Fruit fly (Drosophila melanogaster) whole organism, embryonic: ENCODE results near the gene CG1092.

Experiments used
- Bdp1 ChIP-seq: fragments of 200-800 bp; sonication (Bioruptor generic); optimal IDR thresholded peaks from 3 replicates; lab custom pipeline; 2016; ENCODE audit warnings: missing biosample characterization, missing genetic modification characterization
- CG10209 ChIP-seq: fragments of 200-800 bp; sonication (Bioruptor generic); optimal IDR thresholded peaks from 3 replicates; lab custom pipeline; 2017; ENCODE audit warnings: missing biosample characterization, mild to moderate bottlenecking, missing genetic modification characterization, missing genetic modification reagents
- CG1024 ChIP-seq: fragments of 200-800 bp; sonication (Bioruptor generic); IDR thresholded peaks from 2 replicates; pipeline ENCODE4 v1.3.6; 2022; ENCODE audit warnings: missing biosample characterization, missing genetic modification characterization
- CG10462 ChIP-seq: fragments of 200-800 bp; sonication (Bioruptor generic); optimal IDR thresholded peaks from 2 replicates; lab custom pipeline; 2016; ENCODE audit warnings: missing biosample characterization, missing genetic modification characterization
- CG12236 ChIP-seq: fragments of 200-800 bp; sonication (Bioruptor generic); optimal IDR thresholded peaks from 2 replicates; lab custom pipeline; 2016; ENCODE audit warnings: missing biosample characterization, missing genetic modification characterization
- CG15514 ChIP-seq: fragments of 200-800 bp; sonication (Bioruptor generic); optimal IDR thresholded peaks from 3 replicates; lab custom pipeline; 2017; ENCODE audit warnings: missing biosample characterization, missing genetic modification characterization, mild to moderate bottlenecking, moderate library complexity, missing genetic modification reagents
- CG16815 ChIP-seq: fragments of 200-800 bp; sonication (Bioruptor generic); optimal IDR thresholded peaks from 3 replicates; lab custom pipeline; 2017; ENCODE audit warnings: missing biosample characterization, mild to moderate bottlenecking, missing genetic modification characterization
- CG17359 ChIP-seq: fragments of 200-800 bp; sonication (Bioruptor generic); optimal IDR thresholded peaks from 3 replicates; lab custom pipeline; 2018; ENCODE audit warnings: missing biosample characterization, mild to moderate bottlenecking, missing genetic modification characterization, moderate library complexity
- CG18476 ChIP-seq: fragments of 200-800 bp; sonication (Bioruptor generic); optimal IDR thresholded peaks from 2 replicates; lab custom pipeline; 2016; ENCODE audit warnings: missing biosample characterization, mild to moderate bottlenecking, missing genetic modification characterization
- CG34376 ChIP-seq: fragments of 200-800 bp; sonication (Bioruptor generic); optimal IDR thresholded peaks from 2 replicates; lab custom pipeline; 2018; ENCODE audit warnings: missing biosample characterization, mild to moderate bottlenecking, missing genetic modification characterization
- CG5180 ChIP-seq: fragments of 200-800 bp; sonication (Bioruptor generic); optimal IDR thresholded peaks from 3 replicates; lab custom pipeline; 2017; ENCODE audit warnings: missing biosample characterization, missing genetic modification characterization, mild to moderate bottlenecking, moderate library complexity, missing genetic modification reagents
- CG6765 ChIP-seq: fragments of 200-800 bp; sonication (Bioruptor generic); optimal IDR thresholded peaks from 3 replicates; lab custom pipeline; 2017; ENCODE audit warnings: missing biosample characterization, mild to moderate bottlenecking, missing genetic modification characterization
- CG7963 ChIP-seq: fragments of 200-800 bp; sonication (Bioruptor generic); IDR thresholded peaks from 3 replicates; pipeline ENCODE4 v1.3.6; 2022; ENCODE audit warnings: missing biosample characterization, missing genetic modification characterization; ENCODE audit not compliant: partially characterized antibody
- CkIIα-i1 ChIP-seq: fragments of 200-800 bp; sonication (Bioruptor generic); IDR thresholded peaks from 2 replicates; pipeline ENCODE4 v1.3.6; 2022; ENCODE audit warnings: missing biosample characterization, missing genetic modification characterization
- Dfd ChIP-seq, 2 experiments: fragments of >200 bp; optimal IDR thresholded peaks; 2 replicates each; lab custom pipeline; 2017; ENCODE audit warnings: missing biosample characterization in 2 of 2, missing genetic modification characterization in 2 of 2
- Dip3 ChIP-seq: fragments of 200-800 bp; sonication (Bioruptor generic); optimal IDR thresholded peaks from 3 replicates; lab custom pipeline; 2016; ENCODE audit warnings: missing biosample characterization, missing genetic modification characterization
- Doc3 ChIP-seq: fragments of 200-800 bp; sonication (Bioruptor generic); IDR thresholded peaks from 3 replicates; pipeline ENCODE4 v1.3.6; 2022; ENCODE audit warnings: missing biosample characterization, missing genetic modification characterization; ENCODE audit not compliant: partially characterized antibody
- Ets97D ChIP-seq: fragments of 200-800 bp; sonication (Bioruptor generic); optimal IDR thresholded peaks from 3 replicates; lab custom pipeline; 2016; ENCODE audit warnings: missing biosample characterization, missing genetic modification characterization
- Hey ChIP-seq: fragments of 200-800 bp; sonication (Bioruptor generic); optimal IDR thresholded peaks from 3 replicates; lab custom pipeline; 2018; ENCODE audit warnings: missing biosample characterization, mild to moderate bottlenecking, missing genetic modification characterization
- Hr39 ChIP-seq: fragments of >200 bp; optimal IDR thresholded peaks from 2 replicates; lab custom pipeline; 2017
- Max ChIP-seq: fragments of 200-800 bp; sonication (Bioruptor generic); optimal IDR thresholded peaks from 2 replicates; lab custom pipeline; 2016; ENCODE audit warnings: missing biosample characterization, mild to moderate bottlenecking, missing genetic modification characterization
- NK7.1 ChIP-seq: fragments of 200-800 bp; sonication (Bioruptor generic); optimal IDR thresholded peaks from 3 replicates; lab custom pipeline; 2016; ENCODE audit warnings: missing biosample characterization, missing genetic modification characterization
- NfI ChIP-seq: fragments of 200-800 bp; sonication (Bioruptor generic); optimal IDR thresholded peaks from 3 replicates; lab custom pipeline; 2018; ENCODE audit warnings: missing biosample characterization, mild to moderate bottlenecking, missing genetic modification characterization, moderate library complexity
- Rfx ChIP-seq: fragments of 200-800 bp; sonication (Bioruptor generic); IDR thresholded peaks from 2 replicates; pipeline ENCODE4 v1.3.6; 2022; ENCODE audit warnings: missing biosample characterization, missing genetic modification characterization
- Sox100B ChIP-seq: fragments of 200-800 bp; sonication (Bioruptor generic); optimal IDR thresholded peaks from 3 replicates; lab custom pipeline; 2018; ENCODE audit warnings: missing biosample characterization, mild to moderate bottlenecking, missing genetic modification characterization
- Sox102F ChIP-seq: fragments of 200-800 bp; sonication (Bioruptor generic); optimal IDR thresholded peaks from 2 replicates; lab custom pipeline; 2018; ENCODE audit warnings: missing biosample characterization, mild to moderate bottlenecking, missing genetic modification characterization, moderate library complexity
- Vsx1 ChIP-seq: fragments of 200-800 bp; sonication (Bioruptor generic); optimal IDR thresholded peaks from 2 replicates; lab custom pipeline; 2017; ENCODE audit warnings: missing biosample characterization, mild to moderate bottlenecking, missing genetic modification characterization, missing genetic modification reagents
- ab ChIP-seq: fragments of 200-800 bp; sonication (Bioruptor generic); optimal IDR thresholded peaks from 2 replicates; lab custom pipeline; 2016; ENCODE audit warnings: missing biosample characterization, missing genetic modification characterization
- ato ChIP-seq: fragments of 200-800 bp; sonication (Bioruptor generic); IDR thresholded peaks from 2 replicates; pipeline ENCODE4 v1.3.6; 2022; ENCODE audit warnings: missing biosample characterization, missing genetic modification characterization; ENCODE audit not compliant: partially characterized antibody
- cad ChIP-seq: fragments of >200 bp; optimal IDR thresholded peaks from 2 replicates; lab custom pipeline; 2017; ENCODE audit warnings: missing biosample characterization, missing genetic modification characterization
- ewg ChIP-seq: fragments of 200-800 bp; sonication (Bioruptor generic); optimal IDR thresholded peaks from 3 replicates; lab custom pipeline; 2017; ENCODE audit warnings: mild to moderate bottlenecking, missing biosample characterization, missing genetic modification reagents, missing genetic modification characterization
- gcm ChIP-seq: fragments of 200-800 bp; sonication (Bioruptor generic); optimal IDR thresholded peaks from 2 replicates; lab custom pipeline; 2019; ENCODE audit warnings: missing biosample characterization, mild to moderate bottlenecking, missing genetic modification characterization, moderate library complexity
- gsb-n ChIP-seq: fragments of 200-800 bp; sonication (Bioruptor generic); optimal IDR thresholded peaks from 3 replicates; lab custom pipeline; 2018; ENCODE audit warnings: missing biosample characterization, mild to moderate bottlenecking, missing genetic modification characterization
- jing ChIP-seq: fragments of 200-800 bp; sonication (Bioruptor generic); optimal IDR thresholded peaks from 2 replicates; lab custom pipeline; 2018; ENCODE audit warnings: missing biosample characterization, mild to moderate bottlenecking, missing genetic modification characterization
- kni ChIP-seq: fragments of 200-800 bp; sonication (Bioruptor generic); optimal IDR thresholded peaks from 3 replicates; lab custom pipeline; 2017; ENCODE audit warnings: mild to moderate bottlenecking, missing biosample characterization, missing genetic modification reagents, missing genetic modification characterization
- lov ChIP-seq, 2 experiments: fragments of 200-800 bp in 1 of 2; fragments of >200 bp in 1 of 2; sonication (Bioruptor generic) in 1 of 2; IDR thresholded peaks in 1 of 2; optimal IDR thresholded peaks in 1 of 2; 2 replicates in 1 of 2; 3 replicates in 1 of 2; pipeline versions ENCODE4 v1.3.6 to Lab custom; 2017 to 2022; ENCODE audit warnings: missing biosample characterization in 1 of 2, missing genetic modification characterization in 1 of 2
- nmo ChIP-seq: fragments of 200-800 bp; sonication (Bioruptor generic); optimal IDR thresholded peaks from 2 replicates; lab custom pipeline; 2018; ENCODE audit warnings: missing biosample characterization, mild to moderate bottlenecking, missing genetic modification characterization, moderate library complexity
- odd ChIP-seq: fragments of 200-800 bp; sonication (Bioruptor generic); optimal IDR thresholded peaks from 2 replicates; lab custom pipeline; 2017; ENCODE audit warnings: missing biosample characterization, mild to moderate bottlenecking, missing genetic modification characterization
- pan ChIP-seq, 4 experiments: fragments of >200 bp in 3 of 4; fragments of 200-800 bp in 1 of 4; sonication (Bioruptor generic) in 1 of 4; optimal IDR thresholded peaks in 3 of 4; IDR thresholded peaks in 1 of 4; 2 replicates each; pipeline versions ENCODE4 v1.3.6 to Lab custom; 2017 to 2022; ENCODE audit warnings: missing biosample characterization in 2 of 4, missing genetic modification characterization in 2 of 4, mixed read lengths in 1 of 4
- pum ChIP-seq: fragments of 200-800 bp; sonication (Bioruptor generic); optimal IDR thresholded peaks from 2 replicates; lab custom pipeline; 2016; ENCODE audit warnings: missing biosample characterization, missing genetic modification characterization
- sens ChIP-seq: fragments of 200-800 bp; sonication (Bioruptor generic); peaks from one replicate; lab custom pipeline; 2016; ENCODE audit warnings: missing biosample characterization, missing genetic modification characterization
- slbo ChIP-seq: fragments of 200-800 bp; sonication (Bioruptor generic); IDR thresholded peaks from 2 replicates; pipeline ENCODE4 v1.3.6; 2022; ENCODE audit warnings: missing biosample characterization, missing genetic modification characterization
- tgo ChIP-seq: fragments of 200-800 bp; sonication (Bioruptor generic); IDR thresholded peaks from 3 replicates; pipeline ENCODE4 v1.3.6; 2022; ENCODE audit warnings: missing biosample characterization, missing genetic modification characterization
- trem ChIP-seq: fragments of 200-800 bp; optimal IDR thresholded peaks from 3 replicates; lab custom pipeline; 2019; ENCODE audit warnings: missing biosample characterization, mild to moderate bottlenecking, missing genetic modification characterization, moderate library complexity
- ttk ChIP-seq: fragments of 200-800 bp; sonication (Bioruptor generic); IDR thresholded peaks from 2 replicates; pipeline ENCODE4 v2.1.2; 2022; ENCODE audit warnings: missing biosample characterization, missing genetic modification characterization
- vvl ChIP-seq: fragments of 200-800 bp; sonication (Bioruptor generic); IDR thresholded peaks from 2 replicates; pipeline ENCODE4 v1.3.6; 2022; ENCODE audit warnings: missing biosample characterization, missing genetic modification characterization
- wek ChIP-seq: fragments of 200-800 bp; sonication (Bioruptor generic); optimal IDR thresholded peaks from 3 replicates; lab custom pipeline; 2018; ENCODE audit warnings: missing biosample characterization, mild to moderate bottlenecking, missing genetic modification characterization, moderate library complexity
- wor ChIP-seq: fragments of 200-800 bp; sonication (Bioruptor generic); IDR thresholded peaks from 2 replicates; pipeline ENCODE4 v1.3.6; 2022; ENCODE audit warnings: missing biosample characterization, missing genetic modification characterization

The CG1092 gene

dm6 chr3R:4232139-4233017 is 34.2 kb upstream of the CG1092 start, which contains the start of gene CG14641 (continued):
- TF ChIP-seq CG7963 (GFP tag; lab: Robert Waterston, UW) (no peak), cad (GFP tag; lab: Kevin White, UChicago) (no peak), tgo (GFP tag; lab: Robert Waterston, UW) (no peak), vvl (GFP tag; lab: Robert Waterston, UW) (no peak; the same call in 1 of the 2 replicates), Hr39 (lab: Kevin White, UChicago) (no peak), lov (optimal IDR thresholded peaks at IDR 0.05; lab: Kevin White, UChicago) (no peak), lov (GFP tag; IDR thresholded peaks at IDR 0.05; lab: Robert Waterston, UW) (no peak), Sox102F (GFP tag; lab: Kevin White, UChicago) (no peak), Ets97D (GFP tag; lab: Kevin White, UChicago) (no peak), trem (tag; lab: Kevin White, UChicago) (no peak), Vsx1 (GFP tag; lab: Kevin White, UChicago) (no peak), wek (GFP tag; lab: Kevin White, UChicago) (no peak), Max (GFP tag; lab: Kevin White, UChicago) (no peak), ato (0 out of 2 replicates have a peak, but pooled peaks have one; percentile 56), slbo (GFP tag; lab: Robert Waterston, UW) (peak; percentile 27; the same call in 1 of the 2 replicates), NK7.1 (GFP tag; lab: Kevin White, UChicago) (no peak), Sox100B (no peak), CG1024 (peak; percentile 94), gcm (GFP tag; lab: Kevin White, UChicago) (no peak), ttk (GFP tag; lab: Robert Waterston, UW) (no peak), Bdp1 (GFP tag; lab: Kevin White, UChicago) (no peak), odd (no peak), Hey (no peak), ewg (no peak), CG15514 (GFP tag; lab: Kevin White, UChicago) (no peak), CG16815 (peak; percentile 22), pum (GFP tag; lab: Kevin White, UChicago) (no peak), CG18476 (no peak), ab (GFP tag; lab: Kevin White, UChicago) (no peak), Doc3 (0 out of 3 replicates have a peak, but pooled peaks have one; percentile 36), jing (GFP tag; lab: Kevin White, UChicago) (no peak), Dip3 (GFP tag; lab: Kevin White, UChicago) (no peak), CG10209 (no peak), CG12236 (GFP tag; lab: Kevin White, UChicago) (no peak), CkIIα-i1 (GFP tag; lab: Robert Waterston, UW) (no peak), wor (no peak), gsb-n (tag; lab: Kevin White, UChicago) (no peak), Rfx (peak; percentile 23; the same call in 1 of the 2 replicates), CG5180 (GFP tag; lab: Kevin White, UChicago) (no peak), NfI (GFP tag; lab: Kevin White, UChicago) (no peak), sens (GFP tag; lab: Kevin White, UChicago) (peak; percentile 56), kni (GFP tag; lab: Kevin White, UChicago) (no peak), pan (optimal IDR thresholded peaks at IDR 0.05; lab: Kevin White, UChicago) (no peak), pan (GFP tag; optimal IDR thresholded peaks at IDR 0.05 in 1 of 2, IDR thresholded peaks at IDR 0.05 in 1 of 2) (no peak), CG6765 (GFP tag; lab: Kevin White, UChicago) (no peak), CG17359 (tag; lab: Kevin White, UChicago) (no peak), nmo (GFP tag; lab: Kevin White, UChicago) (peak; percentile 27), CG34376 (no peak), Dfd (GFP tag; optimal IDR thresholded peaks at IDR 0.05; lab: Kevin White, UChicago) (peak in 1 of 2 experiments; percentile 82), CG10462 (GFP tag; lab: Kevin White, UChicago) (no peak)
